Worm (Caenorhabditis elegans) whole organism, L4 larva: ENCODE measurements around the gene rbg-3.
A peak's percentile ranks its signal among the peaks of the same experiment; 100 is the strongest.

Experiments
- D1046.2 ChIP-seq: fragments of 200-800 bp; sonication (Bioruptor generic); IDR thresholded peaks from 2 replicates; pipeline ENCODE4 v1.3.6; 2022; ENCODE audit warnings: missing genetic modification characterization, missing compliant biosample characterization
- F10B5.3 ChIP-seq: sonication (generic microtip); optimal IDR thresholded peaks from 2 replicates; lab custom pipeline; 2016; ENCODE audit warnings: mild to moderate bottlenecking, missing genetic modification characterization, missing compliant biosample characterization
- F26F4.8 ChIP-seq: fragments of 200-800 bp; sonication (Bioruptor generic); conservative IDR thresholded peaks from 2 replicates; pipeline ENCODE4 v1.3.6; 2022; ENCODE audit warnings: missing genetic modification characterization, missing compliant biosample characterization
- F44E2.7 ChIP-seq: fragments of 200-800 bp; sonication (Bioruptor generic); IDR thresholded peaks from 2 replicates; pipeline ENCODE4 v2.1.2; 2022; ENCODE audit warnings: missing genetic modification characterization, missing compliant biosample characterization
- R02D3.7 ChIP-seq: fragments of 150-350 bp; sonication (generic microtip); optimal IDR thresholded peaks from 3 replicates; lab custom pipeline; 2014; ENCODE audit warnings: missing biosample characterization, missing genetic modification characterization
- T20F7.1 ChIP-seq: fragments of 200-800 bp; sonication (Bioruptor generic); optimal IDR thresholded peaks from 2 replicates; lab custom pipeline; 2018; ENCODE audit warnings: mild to moderate bottlenecking, missing genetic modification characterization, missing compliant biosample characterization
- Y48G9A.11 ChIP-seq: fragments of 200-800 bp; sonication (Bioruptor generic); IDR thresholded peaks from 2 replicates; pipeline ENCODE4 v1.3.6; 2022; ENCODE audit warnings: missing genetic modification reagents, missing genetic modification characterization, missing compliant biosample characterization
- Y5F2A.4 ChIP-seq: fragments of 200-800 bp; sonication (Bioruptor generic); optimal IDR thresholded peaks from 2 replicates; lab custom pipeline; 2018; ENCODE audit warnings: mild to moderate bottlenecking, missing genetic modification characterization, missing compliant biosample characterization
- ZK337.2 ChIP-seq: fragments of 200-800 bp; sonication (Bioruptor generic); IDR thresholded peaks from 2 replicates; pipeline ENCODE4 v1.3.6; 2022; ENCODE audit warnings: missing genetic modification reagents, missing genetic modification characterization, missing compliant biosample characterization
- aly-2 ChIP-seq: sonication (generic microtip); optimal IDR thresholded peaks from 2 replicates; lab custom pipeline; 2018; ENCODE audit warnings: missing biosample characterization, missing genetic modification characterization
- ceh-20 ChIP-seq: fragments of 200-800 bp; sonication (Bioruptor generic); IDR thresholded peaks from 2 replicates; pipeline ENCODE4 v1.3.6; 2022; ENCODE audit warnings: missing genetic modification reagents, missing genetic modification characterization, missing compliant biosample characterization
- ceh-32 ChIP-seq: sonication (generic microtip); optimal IDR thresholded peaks from 2 replicates; lab custom pipeline; 2016; ENCODE audit warnings: mild to moderate bottlenecking, missing genetic modification characterization, missing compliant biosample characterization; ENCODE audit not compliant: poor library complexity
- ceh-62 ChIP-seq: sonication (generic microtip); optimal IDR thresholded peaks from 2 replicates; lab custom pipeline; 2017; ENCODE audit warnings: missing biosample characterization, missing genetic modification characterization
- ceh-82 ChIP-seq: sonication (generic microtip); optimal IDR thresholded peaks from 2 replicates; lab custom pipeline; 2017; ENCODE audit warnings: missing biosample characterization, missing genetic modification characterization
- ctbp-1 ChIP-seq: fragments of 200-800 bp; sonication (Bioruptor generic); IDR thresholded peaks from 2 replicates; pipeline ENCODE4 v1.3.6; 2022; ENCODE audit warnings: missing genetic modification reagents, missing genetic modification characterization, missing compliant biosample characterization
- daf-12 ChIP-seq: fragments of 150-350 bp; optimal IDR thresholded peaks from 2 replicates; lab custom pipeline; 2014; ENCODE audit warnings: missing biosample characterization, missing genetic modification reagents, missing genetic modification characterization
- dmd-6 ChIP-seq: fragments of 200-800 bp; sonication (Bioruptor generic); IDR thresholded peaks from 2 replicates; pipeline ENCODE4 v1.3.6; 2022; ENCODE audit warnings: missing genetic modification reagents, missing genetic modification characterization, missing compliant biosample characterization
- dmd-8 ChIP-seq: fragments of 200-800 bp; sonication (Bioruptor generic); IDR thresholded peaks from 2 replicates; pipeline ENCODE4 v1.3.6; 2022; ENCODE audit warnings: missing genetic modification characterization, missing compliant biosample characterization
- duxl-1 ChIP-seq: sonication (generic microtip); optimal IDR thresholded peaks from 2 replicates; lab custom pipeline; 2016; ENCODE audit warnings: mild to moderate bottlenecking, missing genetic modification characterization, moderate library complexity, missing compliant biosample characterization; ENCODE audit not compliant: poor library complexity
- dve-1 ChIP-seq: sonication (generic microtip); optimal IDR thresholded peaks from 2 replicates; lab custom pipeline; 2017; ENCODE audit warnings: antibody characterized with exemption, mild to moderate bottlenecking, missing genetic modification characterization, missing compliant biosample characterization; ENCODE audit not compliant: insufficient read depth
- egl-27 ChIP-seq: sonication (generic microtip); optimal IDR thresholded peaks from 3 replicates; lab custom pipeline; 2017; ENCODE audit warnings: missing biosample characterization, missing genetic modification reagents, missing genetic modification characterization
- egl-43 ChIP-seq: fragments of 200-800 bp; sonication (Bioruptor generic); IDR thresholded peaks from 2 replicates; pipeline ENCODE4 v1.3.6; 2022; ENCODE audit warnings: missing genetic modification reagents, missing genetic modification characterization, missing compliant biosample characterization
- fkh-10 ChIP-seq: fragments of 150-350 bp; optimal IDR thresholded peaks from 2 replicates; lab custom pipeline; 2014; ENCODE audit warnings: missing biosample characterization, missing genetic modification reagents, missing genetic modification characterization
- lim-7 ChIP-seq: fragments of 200-800 bp; sonication (Bioruptor generic); IDR thresholded peaks from 2 replicates; pipeline ENCODE4 v1.3.6; 2022; ENCODE audit warnings: missing genetic modification characterization, missing compliant biosample characterization
- lin-29 ChIP-seq: fragments of 200-800 bp; sonication (Bioruptor generic); IDR thresholded peaks from 2 replicates; pipeline ENCODE4 v1.3.6; 2022; ENCODE audit warnings: missing genetic modification reagents, missing genetic modification characterization, missing compliant biosample characterization
- lin-39 ChIP-seq: fragments of 150-350 bp; optimal IDR thresholded peaks from 2 replicates; lab custom pipeline; 2014; ENCODE audit warnings: missing biosample characterization, missing genetic modification reagents, missing genetic modification characterization
- lir-3 ChIP-seq: sonication (generic microtip); optimal IDR thresholded peaks from 2 replicates; lab custom pipeline; 2016; ENCODE audit warnings: mild to moderate bottlenecking, missing genetic modification characterization, missing compliant biosample characterization
- lsy-2 ChIP-seq, 2 experiments: fragments of 150-350 bp in 1 of 2; sonication (generic microtip) in 1 of 2; optimal IDR thresholded peaks; 2 replicates each; lab custom pipeline; 2014 to 2017; ENCODE audit warnings: missing biosample characterization in 2 of 2, missing genetic modification characterization in 2 of 2
- mep-1 ChIP-seq: fragments of 150-350 bp; sonication (generic microtip); optimal IDR thresholded peaks from 3 replicates; lab custom pipeline; 2014; ENCODE audit warnings: missing biosample characterization, missing genetic modification characterization
- mxl-2 ChIP-seq: fragments of 200-800 bp; sonication (Bioruptor generic); conservative IDR thresholded peaks from 2 replicates; pipeline ENCODE4 v1.3.6; 2022; ENCODE audit warnings: missing genetic modification reagents, missing genetic modification characterization, missing compliant biosample characterization
- nhr-10 ChIP-seq: fragments of 150-350 bp; optimal IDR thresholded peaks from 2 replicates; lab custom pipeline; 2014; ENCODE audit warnings: missing biosample characterization, missing genetic modification characterization
- nhr-102 ChIP-seq: sonication (generic microtip); optimal IDR thresholded peaks from 2 replicates; lab custom pipeline; 2016; ENCODE audit warnings: mild to moderate bottlenecking, missing genetic modification characterization, moderate library complexity, missing compliant biosample characterization
- nhr-111 ChIP-seq: fragments of 200-800 bp; sonication (Bioruptor generic); optimal IDR thresholded peaks from 2 replicates; lab custom pipeline; 2018; ENCODE audit warnings: mild to moderate bottlenecking, missing genetic modification characterization, missing compliant biosample characterization
- nhr-237 ChIP-seq: sonication (generic microtip); optimal IDR thresholded peaks from 2 replicates; lab custom pipeline; 2017; ENCODE audit warnings: missing biosample characterization, missing genetic modification characterization
- nhr-28 ChIP-seq: fragments of 150-350 bp; optimal IDR thresholded peaks from 2 replicates; lab custom pipeline; 2014; ENCODE audit warnings: missing biosample characterization, missing genetic modification characterization
- nhr-42 ChIP-seq: fragments of 200-800 bp; sonication (Bioruptor generic); IDR thresholded peaks from 2 replicates; pipeline ENCODE4 v1.3.6; 2022; ENCODE audit warnings: missing genetic modification characterization, missing compliant biosample characterization
- nhr-76 ChIP-seq: fragments of 150-350 bp; optimal IDR thresholded peaks from 2 replicates; lab custom pipeline; 2014; ENCODE audit warnings: missing biosample characterization, missing genetic modification characterization
- pha-4 ChIP-seq, 2 experiments: fragments of 150-350 bp in 1 of 2; fragments of 200-800 bp in 1 of 2; sonication (Bioruptor generic) in 1 of 2; IDR thresholded peaks in 1 of 2; optimal IDR thresholded peaks in 1 of 2; 2 replicates each; pipeline versions ENCODE4 v1.3.6 to Lab custom; 2014 to 2022; ENCODE audit warnings: missing genetic modification characterization in 2 of 2, missing genetic modification reagents in 2 of 2, missing biosample characterization in 1 of 2, missing compliant biosample characterization in 1 of 2
- php-3 ChIP-seq: fragments of 200-800 bp; sonication (Bioruptor generic); IDR thresholded peaks from 2 replicates; pipeline ENCODE4 v1.3.6; 2022; ENCODE audit warnings: missing genetic modification reagents, missing genetic modification characterization, missing compliant biosample characterization
- sdz-12 ChIP-seq: fragments of 200-800 bp; sonication (Bioruptor generic); optimal IDR thresholded peaks from 2 replicates; lab custom pipeline; 2018; ENCODE audit warnings: mild to moderate bottlenecking, missing genetic modification characterization, missing compliant biosample characterization
- skn-1 ChIP-seq: fragments of 150-350 bp; optimal IDR thresholded peaks from 2 replicates; lab custom pipeline; 2014; ENCODE audit warnings: missing biosample characterization, missing genetic modification characterization
- snpc-1.2 ChIP-seq: fragments of 200-800 bp; sonication (Bioruptor generic); IDR thresholded peaks from 2 replicates; pipeline ENCODE4 v1.3.6; 2022; ENCODE audit warnings: missing genetic modification reagents, missing genetic modification characterization, missing compliant biosample characterization
- snpc-4 ChIP-seq: fragments of 150-350 bp; optimal IDR thresholded peaks from 2 replicates; lab custom pipeline; 2014; ENCODE audit warnings: missing biosample characterization, missing genetic modification characterization
- spr-1 ChIP-seq: sonication (generic microtip); optimal IDR thresholded peaks from 2 replicates; lab custom pipeline; 2016; ENCODE audit warnings: mild to moderate bottlenecking, missing genetic modification characterization, missing compliant biosample characterization
- tag-97 ChIP-seq: fragments of 200-800 bp; sonication (Bioruptor generic); IDR thresholded peaks from 2 replicates; pipeline ENCODE4 v1.3.6; 2022; ENCODE audit warnings: missing genetic modification characterization, missing compliant biosample characterization
- unc-62 ChIP-seq, 3 experiments: fragments of 150-350 bp in 1 of 3; sonication (generic microtip); optimal IDR thresholded peaks in 2 of 3; peaks in 1 of 3; 1 replicate in 1 of 3; 2 replicates in 2 of 3; lab custom pipeline; 2014 to 2017; ENCODE audit warnings: missing biosample characterization in 3 of 3, missing genetic modification characterization in 3 of 3, missing genetic modification reagents in 3 of 3, missing genotype in 1 of 3
- vab-7 ChIP-seq: fragments of 200-800 bp; sonication (Bioruptor generic); IDR thresholded peaks from 2 replicates; pipeline ENCODE4 v1.3.6; 2022; ENCODE audit warnings: missing genetic modification reagents, missing genetic modification characterization, missing compliant biosample characterization
- zag-1 ChIP-seq: fragments of 150-350 bp; optimal IDR thresholded peaks from 2 replicates; lab custom pipeline; 2014; ENCODE audit warnings: missing biosample characterization, missing genetic modification characterization
- zfp-2 ChIP-seq: sonication (generic microtip); optimal IDR thresholded peaks from 2 replicates; lab custom pipeline; 2016; ENCODE audit warnings: mild to moderate bottlenecking, missing genetic modification characterization, missing compliant biosample characterization
- ztf-11 ChIP-seq: fragments of 150-350 bp; optimal IDR thresholded peaks from 2 replicates; lab custom pipeline; 2014; ENCODE audit warnings: missing biosample characterization, missing genetic modification characterization
- ztf-7 ChIP-seq: fragments of 150-350 bp; optimal IDR thresholded peaks from 2 replicates; lab custom pipeline; 2014; ENCODE audit warnings: missing biosample characterization, missing genetic modification characterization

The rbg-3 gene

ce11 chrIII:4756983-4757382 is 2.8 kb downstream of the rbg-3 start, which contains the start of gene fbxl-2:
fbxl-2 (plus strand) TSS chrIII:4757260.
- TF ChIP-seq tag-97 (GFP tag; lab: Robert Waterston, UW) (no peak), daf-12 (tag; lab: Kevin White, UChicago) (no peak), ZK337.2 (GFP tag; lab: Robert Waterston, UW) (0 out of 2 replicates have a peak, but pooled peaks have one; percentile 56), spr-1 (peak; percentile 87), mxl-2 (0 out of 2 replicates have a peak, but pooled peaks have one; percentile 57), nhr-111 (GFP tag; lab: Kevin White, UChicago) (peak; percentile 55), nhr-10 (tag; lab: Kevin White, UChicago) (no peak), R02D3.7 (tag; lab: Kevin White, UChicago) (peak; percentile 37), duxl-1 (tag; lab: Kevin White, UChicago) (peak; percentile 94), ceh-82 (tag; lab: Kevin White, UChicago) (no peak), lin-39 (no peak), ceh-62 (tag; lab: Kevin White, UChicago) (no peak), nhr-28 (tag; lab: Kevin White, UChicago) (peak; percentile 76), ceh-32 (tag; lab: Kevin White, UChicago) (peak; percentile 44), snpc-4 (no peak), zfp-2 (peak; percentile 71), dve-1 (tag; lab: Kevin White, UChicago) (peak; percentile 95), nhr-76 (no peak), ceh-20 (GFP tag; lab: Robert Waterston, UW) (peak; percentile 93), fkh-10 (GFP tag; lab: Kevin White, UChicago) (peak; percentile 96), ztf-7 (tag; lab: Kevin White, UChicago) (peak; percentile 84), nhr-42 (GFP tag; lab: Robert Waterston, UW) (peak; percentile 93), skn-1 (tag; lab: Kevin White, UChicago) (no peak), Y5F2A.4 (GFP tag; lab: Kevin White, UChicago) (peak; percentile 37), unc-62 (GFP tag; optimal IDR thresholded peaks at IDR 0.05 in 1 of 2; lab: Kevin White, UChicago) (peak in 1 of 2 experiments; percentile 92), unc-62 (tag; optimal IDR thresholded peaks at IDR 0.05; lab: Kevin White, UChicago) (no peak), snpc-1.2 (GFP tag; lab: Robert Waterston, UW) (0 out of 2 replicates have a peak, but pooled peaks have one; percentile 54), dmd-8 (0 out of 2 replicates have a peak, but pooled peaks have one; percentile 24), dmd-6 (GFP tag; lab: Robert Waterston, UW) (peak; percentile 91), aly-2 (tag; lab: Kevin White, UChicago) (no peak), pha-4 (GFP tag; IDR thresholded peaks at IDR 0.05; lab: Robert Waterston, UW) (no peak), pha-4 (tag; optimal IDR thresholded peaks at IDR 0.05; lab: Kevin White, UChicago) (no peak), egl-27 (no peak), php-3 (peak; percentile 73), nhr-102 (tag; lab: Kevin White, UChicago) (peak; percentile 96), vab-7 (GFP tag; lab: Robert Waterston, UW) (peak; percentile 67; the same call in 1 of the 2 replicates), D1046.2 (peak; percentile 82; the same call in 1 of the 2 replicates), Y48G9A.11 (GFP tag; lab: Robert Waterston, UW) (peak; percentile 73), lsy-2 (tag; optimal IDR thresholded peaks at IDR 0.05; lab: Kevin White, UChicago) (peak; percentile 85 to 97), ctbp-1 (peak; percentile 85), T20F7.1 (GFP tag; lab: Kevin White, UChicago) (no peak), lir-3 (no peak), F10B5.3 (tag; lab: Kevin White, UChicago) (peak; percentile 83), F44E2.7 (GFP tag; lab: Robert Waterston, UW) (no peak), lin-29 (GFP tag; lab: Robert Waterston, UW) (peak; percentile 83), sdz-12 (GFP tag; lab: Kevin White, UChicago) (no peak), F26F4.8 (GFP tag; lab: Robert Waterston, UW) (no peak), egl-43 (GFP tag; lab: Robert Waterston, UW) (peak; percentile 82), lim-7 (GFP tag; lab: Robert Waterston, UW) (peak; percentile 51; the same call in 1 of the 2 replicates), ztf-11 (tag; lab: Kevin White, UChicago) (no peak), zag-1 (tag; lab: Kevin White, UChicago) (no peak), nhr-237 (tag; lab: Kevin White, UChicago) (no peak), mep-1 (tag; lab: Kevin White, UChicago) (peak; percentile 95)
